Fruit fly (Drosophila melanogaster): ENCODE measurements around the gene Usp12-46.

The Usp12-46 gene

dm6 chr3R:22720808-22721306, 29.8 kb upstream of the Usp12-46 start, which contains the start of gene wge (continued):
- TF ChIP-seq Fer1 (GFP tag; optimal IDR thresholded peaks at IDR 0.05) (peak; percentile 16), unpg (GFP tag; optimal IDR thresholded peaks at IDR 0.05) (no peak), CG15269 (tag; optimal IDR thresholded peaks at IDR 0.05) (no peak), HmgZ (tag; optimal IDR thresholded peaks at IDR 0.05) (peak; percentile 22), vnd (GFP tag; IDR thresholded peaks at IDR 0.05; ENCODE audit: partially characterized antibody) (peak; percentile 38; the same call in 1 of the 3 replicates), ara (GFP tag; IDR thresholded peaks at IDR 0.05) (no peak), CG13424 (tag; optimal IDR thresholded peaks at IDR 0.05) (no peak), nom (GFP tag; optimal IDR thresholded peaks at IDR 0.05) (peak; percentile 95), CG2712 (tag; optimal IDR thresholded peaks at IDR 0.05) (peak; percentile 7), da (GFP tag; optimal IDR thresholded peaks at IDR 0.05) (no peak), unc-4 (GFP tag; IDR thresholded peaks at IDR 0.05; ENCODE audit: partially characterized antibody) (peak; percentile 69), cato (GFP tag; optimal IDR thresholded peaks at IDR 0.05; ENCODE audit: borderline replicate concordance) (no peak), nmo (GFP tag; optimal IDR thresholded peaks at IDR 0.05) (peak; percentile 21), CG12104 (GFP tag; optimal IDR thresholded peaks at IDR 0.05) (no peak), CG1024 (GFP tag; IDR thresholded peaks at IDR 0.05) (no peak), MBD-R2 (GFP tag; IDR thresholded peaks at IDR 0.05) (0 out of 2 replicates have a peak, but pooled peaks have one; percentile 5), CG2678 (tag; optimal IDR thresholded peaks at IDR 0.05) (peak; percentile 1), Scr (GFP tag; IDR thresholded peaks at IDR 0.05; ENCODE audit: partially characterized antibody) (peak; percentile 64), CG17328 (GFP tag; IDR thresholded peaks at IDR 0.05) (no peak), CTCF (GFP tag; optimal IDR thresholded peaks at IDR 0.05) (peak; percentile 55), Sox102F (GFP tag; optimal IDR thresholded peaks at IDR 0.05) (no peak), sqz (GFP tag; optimal IDR thresholded peaks at IDR 0.05) (peak; percentile 89), CG13287 (GFP tag; IDR thresholded peaks at IDR 0.05; ENCODE audit: partially characterized antibody) (peak; percentile 79), mld (GFP tag; IDR thresholded peaks at IDR 0.05; ENCODE audit: partially characterized antibody) (peak; percentile 55; the same call in 1 of the 3 replicates), CG9932 (GFP tag; IDR thresholded peaks at IDR 0.05) (no peak), CG2202 (tag; optimal IDR thresholded peaks at IDR 0.05) (no peak), CG17385 (GFP tag; optimal IDR thresholded peaks at IDR 0.05) (peak; percentile 56), CG14441 (GFP tag; IDR thresholded peaks at IDR 0.05) (no peak), bigmax (GFP tag; optimal IDR thresholded peaks at IDR 0.05) (no peak), gce (GFP tag; IDR thresholded peaks at IDR 0.05) (no peak), Dll (GFP tag; IDR thresholded peaks at IDR 0.05; ENCODE audit: partially characterized antibody) (peak; percentile 71; the same call in 3 of the 4 replicates), CG6791 (GFP tag; IDR thresholded peaks at IDR 0.05; ENCODE audit: partially characterized antibody) (peak; percentile 74), hb (GFP tag; IDR thresholded peaks at IDR 0.05; ENCODE audit: partially characterized antibody) (peak; percentile 67; the same call in 2 of the 3 replicates), CG12659 (GFP tag; optimal IDR thresholded peaks at IDR 0.05) (peak; percentile 30), so (GFP tag; IDR thresholded peaks at IDR 0.05) (no peak), C15 (GFP tag; IDR thresholded peaks at IDR 0.05) (no peak), CG1603 (tag; optimal IDR thresholded peaks at IDR 0.05) (peak; percentile 34), cg (GFP tag; optimal IDR thresholded peaks at IDR 0.05) (peak; percentile 57), Sry-δ (GFP tag; optimal IDR thresholded peaks at IDR 0.05) (peak; percentile 53), CG10267 (tag; optimal IDR thresholded peaks at IDR 0.05) (peak; percentile 30), CG34422 (GFP tag; IDR thresholded peaks at IDR 0.05) (no peak), Ravus (GFP tag; IDR thresholded peaks at IDR 0.05) (no peak), CG2129 (GFP tag; IDR thresholded peaks at IDR 0.05; ENCODE audit: partially characterized antibody) (peak; percentile 36; the same call in 1 of the 2 replicates), phol (tag; optimal IDR thresholded peaks at IDR 0.05) (peak; percentile 21), jigr1 (GFP tag; IDR thresholded peaks at IDR 0.05) (no peak), CG30020 (tag; optimal IDR thresholded peaks at IDR 0.05) (no peak), gsb-n (tag; optimal IDR thresholded peaks at IDR 0.05) (peak; percentile 9), wdn (GFP tag; IDR thresholded peaks at IDR 0.05) (no peak), CG14860 (GFP tag; IDR thresholded peaks at IDR 0.05; ENCODE audit: partially characterized antibody) (peak; percentile 8; the same call in 1 of the 3 replicates)

All from whole organism, embryonic.